Fruit fly (Drosophila melanogaster): ENCODE results near the gene dsh.

The dsh gene

dm6 chrX:11325175-11325768 lies 30.4 kb upstream of the dsh start, which contains the start of gene Gapvd1 (continued):
- no peak for TF ChIP-seq CG11085 (GFP tag; IDR thresholded peaks at IDR 0.05)
- TF ChIP-seq CG2120 (GFP tag; optimal IDR thresholded peaks at IDR 0.05) = peak; percentile 49
- peak; percentile 80 for TF ChIP-seq CG14860 (GFP tag; IDR thresholded peaks at IDR 0.05; ENCODE audit: partially characterized antibody)
- TF ChIP-seq CG14014 (GFP tag; IDR thresholded peaks at IDR 0.05) = no peak
- TF ChIP-seq mld (GFP tag; IDR thresholded peaks at IDR 0.05; ENCODE audit: partially characterized antibody) = peak; percentile 87
- 0 out of 3 replicates have a peak, but pooled peaks have one; percentile 18 for TF ChIP-seq ken (GFP tag; IDR thresholded peaks at IDR 0.05)
- no peak for TF ChIP-seq sens-2 (GFP tag; IDR thresholded peaks at IDR 0.05)
- TF ChIP-seq Dbx (GFP tag; IDR thresholded peaks at IDR 0.05) = no peak
- no peak for TF ChIP-seq CG2202 (tag; optimal IDR thresholded peaks at IDR 0.05)
- TF ChIP-seq CG12299 (tag; optimal IDR thresholded peaks at IDR 0.05) = peak; percentile 41
- TF ChIP-seq nmo (GFP tag; optimal IDR thresholded peaks at IDR 0.05) = no peak
- TF ChIP-seq D19A (tag; optimal IDR thresholded peaks at IDR 0.05) = no peak
- peak; percentile 20 for TF ChIP-seq CG30020 (tag; optimal IDR thresholded peaks at IDR 0.05)
- no peak for TF ChIP-seq CG10959 (GFP tag; IDR thresholded peaks at IDR 0.05)
- TF ChIP-seq zfh1 (GFP tag; IDR thresholded peaks at IDR 0.05) = peak; percentile 61; the same call in 2 of the 3 replicates
- TF ChIP-seq CG9797 (GFP tag; optimal IDR thresholded peaks at IDR 0.05) = peak; percentile 28
- no peak for TF ChIP-seq CG1832 (GFP tag; optimal IDR thresholded peaks at IDR 0.05)
- TF ChIP-seq MBD-R2 (GFP tag; IDR thresholded peaks at IDR 0.05) = peak; percentile 86
- peak; percentile 78 for TF ChIP-seq CG34224 (GFP tag; IDR thresholded peaks at IDR 0.05; ENCODE audit: partially characterized antibody)
- no peak for TF ChIP-seq eyg (GFP tag; optimal IDR thresholded peaks at IDR 0.05)
- no peak for TF ChIP-seq CrebB (tag; optimal IDR thresholded peaks at IDR 0.05)
- TF ChIP-seq sisA (GFP tag; IDR thresholded peaks at IDR 0.05) = no peak
- no peak for TF ChIP-seq CG12219 (GFP tag; optimal IDR thresholded peaks at IDR 0.05)
- peak; percentile 61 for TF ChIP-seq MESR4 (GFP tag; optimal IDR thresholded peaks at IDR 0.05)
- no peak for TF ChIP-seq ase (GFP tag; IDR thresholded peaks at IDR 0.05)
- TF ChIP-seq CG11456 (GFP tag; IDR thresholded peaks at IDR 0.05) = peak; percentile 31; the same call in 1 of the 3 replicates
- peak; percentile 65 for TF ChIP-seq HmgD (GFP tag; optimal IDR thresholded peaks at IDR 0.05)
- TF ChIP-seq CG4424 (GFP tag; optimal IDR thresholded peaks at IDR 0.05) = peak; percentile 10
- peak; percentile 17 for TF ChIP-seq Myb (GFP tag; optimal IDR thresholded peaks at IDR 0.05)
- TF ChIP-seq kay (GFP tag; optimal IDR thresholded peaks at IDR 0.05) = no peak
- no peak for TF ChIP-seq odd (GFP tag; optimal IDR thresholded peaks at IDR 0.05)
- no peak for TF ChIP-seq lola (GFP tag; optimal IDR thresholded peaks at IDR 0.05)
- TF ChIP-seq dati (GFP tag; IDR thresholded peaks at IDR 0.05) = no peak
- TF ChIP-seq CG7786 (GFP tag; optimal IDR thresholded peaks at IDR 0.05) = no peak
- 0 out of 2 replicates have a peak, but pooled peaks have one; percentile 14 for TF ChIP-seq CG17328 (GFP tag; IDR thresholded peaks at IDR 0.05)
- TF ChIP-seq pb (GFP tag; optimal IDR thresholded peaks at IDR 0.05) = no peak
- no peak for TF ChIP-seq Oaz (GFP tag; IDR thresholded peaks at IDR 0.05)
- TF ChIP-seq Doc3 (GFP tag; IDR thresholded peaks at IDR 0.05; ENCODE audit: partially characterized antibody) = peak; percentile 75
- TF ChIP-seq usp (GFP tag; optimal IDR thresholded peaks at IDR 0.05) = no peak
- TF ChIP-seq CG2712 (tag; optimal IDR thresholded peaks at IDR 0.05) = peak; percentile 9
- no peak for TF ChIP-seq ftz-f1 (GFP tag; optimal IDR thresholded peaks at IDR 0.05)
- peak; percentile 15 for TF ChIP-seq jumu (GFP tag; optimal IDR thresholded peaks at IDR 0.05)
- TF ChIP-seq CG3163 (GFP tag; optimal IDR thresholded peaks at IDR 0.05) = peak; percentile 2
- TF ChIP-seq Poxn (GFP tag; IDR thresholded peaks at IDR 0.05) = no peak
- peak; percentile 91 for TF ChIP-seq bbx (GFP tag; IDR thresholded peaks at IDR 0.05; ENCODE audit: partially characterized antibody)
- TF ChIP-seq CG18764 (GFP tag; optimal IDR thresholded peaks at IDR 0.05) = no peak
- peak; percentile 48 for TF ChIP-seq row (GFP tag; IDR thresholded peaks at IDR 0.05)
- TF ChIP-seq caup (GFP tag; optimal IDR thresholded peaks at IDR 0.05; ENCODE audit: severe bottlenecking) = no peak
- no peak for TF ChIP-seq fd3F (GFP tag; optimal IDR thresholded peaks at IDR 0.05)
- TF ChIP-seq onecut (GFP tag; IDR thresholded peaks at IDR 0.05) = no peak
- TF ChIP-seq nerfin-2 (GFP tag; IDR thresholded peaks at IDR 0.05; ENCODE audit: partially characterized antibody) = peak; percentile 80

Data from whole organism, embryonic.